Worm (Caenorhabditis elegans) whole organism, L4 larva: Measurements from ENCODE around the gene T22F3.12.

ENCODE experiments used
- F37D6.2 ChIP-seq: sonication (generic microtip); optimal IDR thresholded peaks from 2 replicates; lab custom pipeline; 2016; ENCODE audit warnings: mild to moderate bottlenecking, missing genetic modification characterization, missing compliant biosample characterization
- T26A8.4 ChIP-seq: fragments of 200-800 bp; sonication (Bioruptor generic); IDR thresholded peaks from 2 replicates; pipeline ENCODE4 v1.3.6; 2022; ENCODE audit warnings: missing genetic modification characterization, missing compliant biosample characterization
- ZK337.2 ChIP-seq: fragments of 200-800 bp; sonication (Bioruptor generic); IDR thresholded peaks from 2 replicates; pipeline ENCODE4 v1.3.6; 2022; ENCODE audit warnings: missing genetic modification reagents, missing genetic modification characterization, missing compliant biosample characterization
- aly-2 ChIP-seq: sonication (generic microtip); optimal IDR thresholded peaks from 2 replicates; lab custom pipeline; 2018; ENCODE audit warnings: missing biosample characterization, missing genetic modification characterization
- ama-1 ChIP-seq: fragments of 150-350 bp; optimal IDR thresholded peaks from 2 replicates; lab custom pipeline; 2014; ENCODE audit warnings: inconsistent platforms, mixed read lengths
- ceh-20 ChIP-seq: fragments of 200-800 bp; sonication (Bioruptor generic); IDR thresholded peaks from 2 replicates; pipeline ENCODE4 v1.3.6; 2022; ENCODE audit warnings: missing genetic modification reagents, missing genetic modification characterization, missing compliant biosample characterization
- ceh-28 ChIP-seq: fragments of 150-350 bp; optimal IDR thresholded peaks from 2 replicates; lab custom pipeline; 2014; ENCODE audit warnings: missing biosample characterization, missing genetic modification reagents, missing genetic modification characterization
- ceh-44 ChIP-seq: fragments of 200-800 bp; sonication (Bioruptor generic); IDR thresholded peaks from 2 replicates; pipeline ENCODE4 v1.3.6; 2022; ENCODE audit warnings: missing genetic modification reagents, missing genetic modification characterization, missing compliant biosample characterization
- ces-1 ChIP-seq: fragments of 150-350 bp; sonication (generic microtip); optimal IDR thresholded peaks from 4 replicates; lab custom pipeline; 2014; ENCODE audit warnings: missing biosample characterization, missing genetic modification reagents, missing genetic modification characterization
- daf-16 ChIP-seq, 3 experiments: sonication (generic microtip); optimal IDR thresholded peaks; 2 replicates each; lab custom pipeline; 2016 to 2017; ENCODE audit warnings: missing genetic modification characterization in 3 of 3, missing genetic modification reagents in 3 of 3, mild to moderate bottlenecking in 2 of 3, missing compliant biosample characterization in 2 of 3, missing biosample characterization in 1 of 3, moderate library complexity in 1 of 3
- dmd-8 ChIP-seq: fragments of 200-800 bp; sonication (Bioruptor generic); IDR thresholded peaks from 2 replicates; pipeline ENCODE4 v1.3.6; 2022; ENCODE audit warnings: missing genetic modification characterization, missing compliant biosample characterization
- dmd-9 ChIP-seq: fragments of 200-800 bp; sonication (Bioruptor generic); IDR thresholded peaks from 2 replicates; pipeline ENCODE4 v1.3.6; 2022; ENCODE audit warnings: missing genetic modification reagents, missing genetic modification characterization, missing compliant biosample characterization
- dve-1 ChIP-seq: sonication (generic microtip); optimal IDR thresholded peaks from 2 replicates; lab custom pipeline; 2017; ENCODE audit warnings: antibody characterized with exemption, mild to moderate bottlenecking, missing genetic modification characterization, missing compliant biosample characterization; ENCODE audit not compliant: insufficient read depth
- fos-1 ChIP-seq: fragments of 150-350 bp; optimal IDR thresholded peaks from 2 replicates; lab custom pipeline; 2014; ENCODE audit warnings: missing biosample characterization, missing genetic modification characterization
- hif-1 ChIP-seq, 2 experiments: sonication (generic microtip); optimal IDR thresholded peaks; 2 replicates each; lab custom pipeline; 2016 to 2017; ENCODE audit warnings: missing compliant biosample characterization in 2 of 2, missing genetic modification characterization in 2 of 2, missing genetic modification reagents in 2 of 2, missing genotype in 2 of 2, mild to moderate bottlenecking in 1 of 2
- lin-13 ChIP-seq: fragments of 150-350 bp; optimal IDR thresholded peaks from 2 replicates; lab custom pipeline; 2014; ENCODE audit warnings: missing biosample characterization, missing genetic modification reagents, missing genetic modification characterization
- lin-39 ChIP-seq: fragments of 150-350 bp; optimal IDR thresholded peaks from 2 replicates; lab custom pipeline; 2014; ENCODE audit warnings: missing biosample characterization, missing genetic modification reagents, missing genetic modification characterization
- lir-3 ChIP-seq: sonication (generic microtip); optimal IDR thresholded peaks from 2 replicates; lab custom pipeline; 2016; ENCODE audit warnings: mild to moderate bottlenecking, missing genetic modification characterization, missing compliant biosample characterization
- madf-9 ChIP-seq: fragments of 200-800 bp; sonication (Bioruptor generic); conservative IDR thresholded peaks from 2 replicates; pipeline ENCODE4 v1.3.6; 2022; ENCODE audit warnings: missing genetic modification reagents, missing genetic modification characterization, missing compliant biosample characterization
- mes-2 ChIP-seq: sonication (generic microtip); optimal IDR thresholded peaks from 2 replicates; lab custom pipeline; 2016; ENCODE audit warnings: missing genotype, mild to moderate bottlenecking, missing genetic modification characterization, missing compliant biosample characterization; ENCODE audit not compliant: poor library complexity, severe bottlenecking
- mxl-2 ChIP-seq: fragments of 200-800 bp; sonication (Bioruptor generic); conservative IDR thresholded peaks from 2 replicates; pipeline ENCODE4 v1.3.6; 2022; ENCODE audit warnings: missing genetic modification reagents, missing genetic modification characterization, missing compliant biosample characterization
- nhr-11 ChIP-seq: fragments of 150-350 bp; optimal IDR thresholded peaks from 2 replicates; lab custom pipeline; 2014; ENCODE audit warnings: missing biosample characterization, missing genetic modification characterization
- nhr-28 ChIP-seq: fragments of 150-350 bp; optimal IDR thresholded peaks from 2 replicates; lab custom pipeline; 2014; ENCODE audit warnings: missing biosample characterization, missing genetic modification characterization
- php-3 ChIP-seq: fragments of 200-800 bp; sonication (Bioruptor generic); IDR thresholded peaks from 2 replicates; pipeline ENCODE4 v1.3.6; 2022; ENCODE audit warnings: missing genetic modification reagents, missing genetic modification characterization, missing compliant biosample characterization
- pqm-1 ChIP-seq: sonication (generic microtip); optimal IDR thresholded peaks from 2 replicates; lab custom pipeline; 2017; ENCODE audit warnings: missing biosample characterization, missing genetic modification characterization
- saeg-2 ChIP-seq: fragments of 200-800 bp; sonication (Bioruptor generic); IDR thresholded peaks from 2 replicates; pipeline ENCODE4 v1.3.6; 2022; ENCODE audit warnings: missing genetic modification reagents, missing genetic modification characterization, missing compliant biosample characterization
- snpc-1.2 ChIP-seq: fragments of 200-800 bp; sonication (Bioruptor generic); IDR thresholded peaks from 2 replicates; pipeline ENCODE4 v1.3.6; 2022; ENCODE audit warnings: missing genetic modification reagents, missing genetic modification characterization, missing compliant biosample characterization
- snpc-4 ChIP-seq: fragments of 150-350 bp; optimal IDR thresholded peaks from 2 replicates; lab custom pipeline; 2014; ENCODE audit warnings: missing biosample characterization, missing genetic modification characterization
- spr-3 ChIP-seq: fragments of 200-800 bp; sonication (Bioruptor generic); optimal IDR thresholded peaks from 2 replicates; lab custom pipeline; 2018; ENCODE audit warnings: mild to moderate bottlenecking, missing genetic modification characterization, missing compliant biosample characterization
- tag-97 ChIP-seq: fragments of 200-800 bp; sonication (Bioruptor generic); IDR thresholded peaks from 2 replicates; pipeline ENCODE4 v1.3.6; 2022; ENCODE audit warnings: missing genetic modification characterization, missing compliant biosample characterization
- unc-62 ChIP-seq, 3 experiments: fragments of 150-350 bp in 1 of 3; sonication (generic microtip); optimal IDR thresholded peaks in 2 of 3; peaks in 1 of 3; 1 replicate in 1 of 3; 2 replicates in 2 of 3; lab custom pipeline; 2014 to 2017; ENCODE audit warnings: missing biosample characterization in 3 of 3, missing genetic modification characterization in 3 of 3, missing genetic modification reagents in 3 of 3, missing genotype in 1 of 3

The T22F3.12 gene

ce11 chrV:3552740-3553469, 39.1 kb downstream of the T22F3.12 start, which contains the start of gene T24A6.20:
Gene T24A6.20, plus strand, starts transcription at chrV:3553134.
- 0 out of 2 replicates have a peak, but pooled peaks have one; percentile 45 for TF ChIP-seq php-3 (GFP tag; lab: Robert Waterston, UW)
- TF ChIP-seq pqm-1 (tag; lab: Kevin White, UChicago) = peak; percentile 16
- peak; percentile 79 for TF ChIP-seq nhr-28 (tag; lab: Kevin White, UChicago)
- TF ChIP-seq unc-62 (GFP tag; optimal IDR thresholded peaks at IDR 0.05 in 1 of 2; lab: Kevin White, UChicago) = peak in 1 of 2 experiments; percentile 69
- no peak for TF ChIP-seq unc-62 (tag; optimal IDR thresholded peaks at IDR 0.05; lab: Kevin White, UChicago)
- TF ChIP-seq daf-16 (GFP tag; optimal IDR thresholded peaks at IDR 0.05; lab: Kevin White, UChicago) = no peak
- no peak for TF ChIP-seq daf-16 (tag; optimal IDR thresholded peaks at IDR 0.05; lab: Kevin White, UChicago)

DNA sequence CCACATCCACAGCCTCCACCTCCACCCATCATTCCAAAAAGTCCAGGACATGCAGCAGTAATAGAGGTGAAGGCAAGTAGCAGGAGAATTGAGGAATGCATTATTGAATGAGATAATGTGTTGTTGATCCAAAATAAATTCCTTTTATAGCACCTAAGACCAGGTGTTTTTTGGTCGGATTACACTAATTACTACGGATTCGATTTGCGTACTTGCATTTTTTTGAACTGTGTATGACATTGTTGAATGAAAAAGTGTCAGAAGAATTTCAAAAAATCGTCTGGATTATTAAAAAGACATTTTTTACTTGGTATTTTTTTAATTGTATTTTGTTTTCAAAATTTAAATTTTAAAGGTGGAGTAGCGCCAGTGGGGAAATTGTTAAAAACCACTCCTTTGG, 40.2 kb downstream of the T22F3.12 start, which contains the start of gene grl-28:
TSS of gene grl-28 (minus strand) at position 101 of the 400 bp plus-strand sequence.
- TF ChIP-seq F37D6.2 (tag; lab: Kevin White, UChicago) = no peak
- no peak for TF ChIP-seq snpc-4 (tag; lab: Kevin White, UChicago)
- TF ChIP-seq tag-97 (GFP tag; lab: Robert Waterston, UW) = no peak
- TF ChIP-seq madf-9 (GFP tag; lab: Robert Waterston, UW) = no peak
- TF ChIP-seq lin-13 = no peak
- no peak for TF ChIP-seq dmd-9 (GFP tag; lab: Robert Waterston, UW)
- TF ChIP-seq dve-1 (tag; lab: Kevin White, UChicago) = no peak
- no peak for TF ChIP-seq ceh-44
- no peak for TF ChIP-seq dmd-8 (GFP tag; lab: Robert Waterston, UW)
- TF ChIP-seq lin-39 (tag; lab: Kevin White, UChicago) = no peak
- TF ChIP-seq ceh-28 (tag; lab: Kevin White, UChicago) = no peak
- TF ChIP-seq hif-1 (tag; optimal IDR thresholded peaks at IDR 0.05; lab: Kevin White, UChicago) = no peak
- TF ChIP-seq fos-1 (tag; lab: Kevin White, UChicago) = no peak
- no peak for TF ChIP-seq T26A8.4 (GFP tag; lab: Robert Waterston, UW)
- no peak for TF ChIP-seq ama-1 (lab: Kevin White, UChicago)
- no peak for TF ChIP-seq ces-1
- TF ChIP-seq ceh-20 (GFP tag; lab: Robert Waterston, UW) = no peak
- TF ChIP-seq unc-62 (GFP tag; optimal IDR thresholded peaks at IDR 0.05 in 1 of 2; lab: Kevin White, UChicago) = no peak
- TF ChIP-seq unc-62 (tag; optimal IDR thresholded peaks at IDR 0.05; lab: Kevin White, UChicago) = no peak

- TF ChIP-seq mxl-2 (GFP tag; lab: Robert Waterston, UW) (no peak), tag-97 (GFP tag; lab: Robert Waterston, UW) (no peak), php-3 (GFP tag; lab: Robert Waterston, UW) (no peak), mes-2 (tag; lab: Kevin White, UChicago) (no peak), saeg-2 (GFP tag; lab: Robert Waterston, UW) (no peak), aly-2 (no peak), lir-3 (no peak), spr-3 (GFP tag; lab: Kevin White, UChicago) (no peak), ZK337.2 (GFP tag; lab: Robert Waterston, UW) (no peak), fos-1 (tag; lab: Kevin White, UChicago) (no peak), madf-9 (GFP tag; lab: Robert Waterston, UW) (no peak), snpc-1.2 (GFP tag; lab: Robert Waterston, UW) (no peak)
Measured at ce11 chrV:3549553-3549952, 42.4 kb downstream of the T22F3.12 start, which contains the start of gene sri-21. Gene sri-21, plus strand, starts transcription at chrV:3549853.

DNA sequence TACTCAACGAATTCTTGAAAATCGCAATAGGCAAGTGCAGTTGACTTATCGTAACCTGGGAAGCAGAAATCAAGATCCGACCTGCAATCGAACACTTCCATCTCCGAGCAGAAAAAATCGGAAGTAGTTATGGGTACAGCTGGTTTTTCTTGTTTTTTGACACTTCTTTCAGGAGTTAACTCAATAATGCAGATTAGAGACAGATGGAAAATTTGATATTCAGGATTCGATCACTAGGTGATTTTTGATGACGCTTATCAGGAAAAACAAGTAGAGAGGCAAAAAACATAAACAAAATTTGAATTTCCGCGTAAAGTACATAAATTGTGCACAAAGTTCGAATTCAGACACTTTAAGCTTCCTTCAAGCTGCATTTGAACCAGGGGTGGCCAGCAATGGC, 43.2 kb downstream of the T22F3.12 start, which contains the start of gene srw-130:
TSS of gene srw-130 (minus strand) at position 101 of the 400 bp plus-strand sequence.
- no peak for TF ChIP-seq nhr-11 (tag; lab: Kevin White, UChicago)
